Fruit fly (Drosophila melanogaster): ENCODE data around the gene Syx17.
A peak's percentile ranks its signal among the peaks of the same experiment; 100 is the strongest.

Syx17 gene

DNA sequence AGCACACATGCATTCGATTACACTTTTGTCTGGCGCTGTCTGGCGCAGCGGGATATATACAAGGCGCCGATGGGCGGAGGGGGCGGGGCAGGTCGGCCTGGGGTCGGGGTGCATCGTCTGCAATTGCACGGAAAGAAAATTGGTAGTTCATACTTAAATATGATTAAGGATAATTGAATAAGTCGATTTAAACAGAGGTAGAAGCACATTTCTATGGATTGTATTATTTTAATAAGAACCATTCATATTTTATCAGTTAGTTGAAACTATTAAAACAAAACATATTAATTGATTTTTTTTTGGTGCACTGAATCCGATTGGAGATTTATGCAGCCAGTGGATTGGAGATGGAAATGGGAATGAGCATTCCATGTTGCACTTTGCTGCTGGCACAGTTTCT lies 3.4 kb upstream of the Syx17 start (continued):
- TF ChIP-seq B-H2 (GFP tag; optimal IDR thresholded peaks at IDR 0.05), result no peak
- TF ChIP-seq CG18262 (tag; optimal IDR thresholded peaks at IDR 0.05), result peak; percentile 48
- TF ChIP-seq bigmax (GFP tag; optimal IDR thresholded peaks at IDR 0.05), result no peak
- no peak for TF ChIP-seq C15 (GFP tag; IDR thresholded peaks at IDR 0.05)
- TF ChIP-seq Ssrp (tag; optimal IDR thresholded peaks at IDR 0.05), result peak; percentile 21
- peak; percentile 46 for TF ChIP-seq CG2712 (tag; optimal IDR thresholded peaks at IDR 0.05)
- peak; percentile 6 for TF ChIP-seq CG8924 (tag; optimal IDR thresholded peaks at IDR 0.05)
- peak; percentile 24 for TF ChIP-seq CG12391 (tag; optimal IDR thresholded peaks at IDR 0.05)
- no peak for TF ChIP-seq ind (GFP tag; optimal IDR thresholded peaks at IDR 0.05)
- peak; percentile 31 for TF ChIP-seq nmo (GFP tag; optimal IDR thresholded peaks at IDR 0.05)
- no peak for TF ChIP-seq Dek (tag; optimal IDR thresholded peaks at IDR 0.05)
- TF ChIP-seq cas (GFP tag; IDR thresholded peaks at IDR 0.05), result no peak
- TF ChIP-seq Trl (optimal IDR thresholded peaks at IDR 0.05), result no peak
- TF ChIP-seq Trl (GFP tag; optimal IDR thresholded peaks at IDR 0.05), result no peak
- no peak for TF ChIP-seq CG12659 (GFP tag; optimal IDR thresholded peaks at IDR 0.05)
- TF ChIP-seq CG6689 (GFP tag; IDR thresholded peaks at IDR 0.05), result peak; percentile 28; the same call in 1 of the 2 replicates
- TF ChIP-seq mirr (GFP tag; optimal IDR thresholded peaks at IDR 0.05), result no peak
- peak; percentile 35 for TF ChIP-seq oc (tag; optimal IDR thresholded peaks at IDR 0.05)
- no peak for TF ChIP-seq CTCF (GFP tag; optimal IDR thresholded peaks at IDR 0.05)
- TF ChIP-seq Awh (GFP tag; IDR thresholded peaks at IDR 0.05), result no peak
- TF ChIP-seq CG17328 (GFP tag; IDR thresholded peaks at IDR 0.05), result peak; percentile 40; the same call in 1 of the 2 replicates
- no peak for TF ChIP-seq ems (GFP tag; optimal IDR thresholded peaks at IDR 0.05)
- TF ChIP-seq MBD-R2 (GFP tag; IDR thresholded peaks at IDR 0.05), result no peak
- no peak for TF ChIP-seq lmd (GFP tag; IDR thresholded peaks at IDR 0.05)
- TF ChIP-seq trh (GFP tag; optimal IDR thresholded peaks at IDR 0.05), result no peak
- 0 out of 3 replicates have a peak, but pooled peaks have one; percentile 36 for TF ChIP-seq ci (GFP tag; IDR thresholded peaks at IDR 0.05)
- no peak for TF ChIP-seq br (optimal IDR thresholded peaks at IDR 0.05)
- TF ChIP-seq CG31365 (tag; optimal IDR thresholded peaks at IDR 0.05), result no peak
- peak; percentile 39 for TF ChIP-seq CG1529 (GFP tag; optimal IDR thresholded peaks at IDR 0.05)
- TF ChIP-seq Dll (GFP tag; IDR thresholded peaks at IDR 0.05; ENCODE audit: partially characterized antibody), result no peak
- no peak for TF ChIP-seq CG4328 (GFP tag; optimal IDR thresholded peaks at IDR 0.05)
- peak; percentile 20; the same call in 1 of the 2 replicates for TF ChIP-seq HLH3B (GFP tag; IDR thresholded peaks at IDR 0.05)
- no peak for TF ChIP-seq Hr39 (optimal IDR thresholded peaks at IDR 0.05)
- TF ChIP-seq Sox102F (GFP tag; optimal IDR thresholded peaks at IDR 0.05), result peak; percentile 40
- no peak for TF ChIP-seq al (GFP tag; IDR thresholded peaks at IDR 0.05)
- peak; percentile 52 for TF ChIP-seq gem (tag; optimal IDR thresholded peaks at IDR 0.05)
- 0 out of 2 replicates have a peak, but pooled peaks have one; percentile 6 for TF ChIP-seq H2.0 (GFP tag; IDR thresholded peaks at IDR 0.05)
- peak in 1 of 3 experiments; percentile 23 for TF ChIP-seq lola (GFP tag; optimal IDR thresholded peaks at IDR 0.05)
- peak; percentile 34 for TF ChIP-seq CG2875 (GFP tag; optimal IDR thresholded peaks at IDR 0.05)
- no peak for TF ChIP-seq CG16813 (GFP tag; IDR thresholded peaks at IDR 0.05; ENCODE audit: partially characterized antibody)
- TF ChIP-seq her (GFP tag; optimal IDR thresholded peaks at IDR 0.05), result no peak
- no peak for TF ChIP-seq toy (GFP tag; IDR thresholded peaks at IDR 0.05)
- TF ChIP-seq CoRest (tag; optimal IDR thresholded peaks at IDR 0.05), result no peak
- no peak for TF ChIP-seq Hsf (GFP tag; optimal IDR thresholded peaks at IDR 0.05)
- TF ChIP-seq Camta (GFP tag; optimal IDR thresholded peaks at IDR 0.05), result no peak
- peak; percentile 41 for TF ChIP-seq CG1603 (tag; optimal IDR thresholded peaks at IDR 0.05)
- TF ChIP-seq z (GFP tag; IDR thresholded peaks at IDR 0.05), result no peak
- TF ChIP-seq sim (GFP tag; IDR thresholded peaks at IDR 0.05), result no peak
- no peak for TF ChIP-seq Myb (GFP tag; optimal IDR thresholded peaks at IDR 0.05)
- no peak for TF ChIP-seq disco-r (GFP tag; optimal IDR thresholded peaks at IDR 0.05)
- no peak for TF ChIP-seq CG11085 (GFP tag; IDR thresholded peaks at IDR 0.05)
- peak; percentile 35; the same call in 1 of the 3 replicates for TF ChIP-seq zfh1 (GFP tag; IDR thresholded peaks at IDR 0.05)
- TF ChIP-seq CG3847 (GFP tag; IDR thresholded peaks at IDR 0.05), result no peak
